Fruit fly (Drosophila melanogaster) whole organism, prepupa: ENCODE results near the gene RhoU.

Experiments
- Blimp-1 ChIP-seq: fragments of 200-800 bp; sonication (Bioruptor generic); optimal IDR thresholded peaks from 3 replicates; lab custom pipeline; 2017; ENCODE audit warnings: missing biosample characterization, missing genetic modification characterization, mild to moderate bottlenecking, moderate library complexity, missing genetic modification reagents
- CG10631 ChIP-seq: fragments of 200-800 bp; sonication (Bioruptor generic); optimal IDR thresholded peaks from 2 replicates; lab custom pipeline; 2016; ENCODE audit warnings: missing biosample characterization, missing genetic modification characterization
- CG10669 ChIP-seq: fragments of 200-800 bp; sonication (Bioruptor generic); optimal IDR thresholded peaks from 3 replicates; lab custom pipeline; 2018; ENCODE audit warnings: missing biosample characterization, mild to moderate bottlenecking, missing genetic modification characterization, moderate library complexity
- CG11294 ChIP-seq: fragments of 200-800 bp; sonication (Bioruptor generic); IDR thresholded peaks from 2 replicates; pipeline ENCODE4 v1.3.6; 2022; ENCODE audit warnings: missing biosample characterization, missing genetic modification characterization
- CG11762 ChIP-seq: fragments of 200-800 bp; sonication (Bioruptor generic); optimal IDR thresholded peaks from 3 replicates; lab custom pipeline; 2016; ENCODE audit warnings: missing biosample characterization, missing genetic modification characterization; ENCODE audit not compliant: insufficient read depth
- CG11902 ChIP-seq: fragments of 200-800 bp; sonication (Bioruptor generic); optimal IDR thresholded peaks from 3 replicates; lab custom pipeline; 2016; ENCODE audit warnings: missing biosample characterization, missing genetic modification characterization
- CG15336 ChIP-seq: fragments of 200-800 bp; sonication (Bioruptor generic); IDR thresholded peaks from 2 replicates; pipeline ENCODE4 v1.3.6; 2022; ENCODE audit warnings: missing biosample characterization, missing genetic modification characterization
- CG1621 ChIP-seq: fragments of 200-800 bp; sonication (Bioruptor generic); optimal IDR thresholded peaks from 3 replicates; lab custom pipeline; 2018; ENCODE audit warnings: missing biosample characterization, mild to moderate bottlenecking, missing genetic modification characterization
- CG3032 ChIP-seq: fragments of 200-800 bp; optimal IDR thresholded peaks from 2 replicates; lab custom pipeline; 2019; ENCODE audit warnings: missing biosample characterization, mild to moderate bottlenecking, missing genetic modification characterization, moderate library complexity
- CG31627 ChIP-seq: fragments of 200-800 bp; sonication (Bioruptor generic); optimal IDR thresholded peaks from 3 replicates; lab custom pipeline; 2016; ENCODE audit warnings: missing biosample characterization, missing genetic modification characterization
- CG32006 ChIP-seq: fragments of 200-800 bp; sonication (Bioruptor generic); optimal IDR thresholded peaks from 3 replicates; lab custom pipeline; 2017; ENCODE audit warnings: missing biosample characterization, mild to moderate bottlenecking, missing genetic modification characterization
- CG3919 ChIP-seq: fragments of 200-800 bp; sonication (Bioruptor generic); optimal IDR thresholded peaks from 3 replicates; lab custom pipeline; 2016; ENCODE audit warnings: missing biosample characterization, missing genetic modification characterization
- CG6163 ChIP-seq: fragments of 200-800 bp; sonication (Bioruptor generic); IDR thresholded peaks from 3 replicates; pipeline ENCODE4 v1.3.6; 2022; ENCODE audit warnings: missing biosample characterization, missing genetic modification characterization
- CG6276 ChIP-seq: fragments of 200-800 bp; sonication (Bioruptor generic); optimal IDR thresholded peaks from 2 replicates; lab custom pipeline; 2017; ENCODE audit warnings: missing biosample characterization, mild to moderate bottlenecking, missing genetic modification characterization
- CG6792 ChIP-seq: fragments of 200-800 bp; sonication (Bioruptor generic); optimal IDR thresholded peaks from 3 replicates; lab custom pipeline; 2016; ENCODE audit warnings: missing biosample characterization, missing genetic modification characterization
- CG6808 ChIP-seq: fragments of 200-800 bp; sonication (Bioruptor generic); optimal IDR thresholded peaks from 3 replicates; lab custom pipeline; 2017; ENCODE audit warnings: missing biosample characterization, missing genetic modification characterization, mild to moderate bottlenecking, moderate library complexity, missing genetic modification reagents
- CG6854 ChIP-seq: fragments of 200-800 bp; sonication (Bioruptor generic); optimal IDR thresholded peaks from 2 replicates; lab custom pipeline; 2017; ENCODE audit warnings: missing biosample characterization, mild to moderate bottlenecking, missing genetic modification characterization
- CG7368 ChIP-seq: fragments of 200-800 bp; sonication (Bioruptor generic); optimal IDR thresholded peaks from 3 replicates; lab custom pipeline; 2016; ENCODE audit warnings: missing biosample characterization, missing genetic modification characterization
- CG8119 ChIP-seq: fragments of 200-800 bp; sonication (Bioruptor generic); IDR thresholded peaks from 3 replicates; pipeline ENCODE4 v1.3.6; 2022; ENCODE audit warnings: missing biosample characterization, missing genetic modification characterization
- CG8632 ChIP-seq: fragments of 200-800 bp; sonication (Bioruptor generic); optimal IDR thresholded peaks from 3 replicates; lab custom pipeline; 2016; ENCODE audit warnings: missing biosample characterization, missing genetic modification characterization
- Eip78C ChIP-seq: fragments of 200-800 bp; sonication (Bioruptor generic); peaks from one replicate; lab custom pipeline; 2016; ENCODE audit warnings: missing biosample characterization, missing genetic modification characterization
- Eip93F ChIP-seq: fragments of 200-800 bp; sonication (Bioruptor generic); optimal IDR thresholded peaks from 2 replicates; lab custom pipeline; 2016; ENCODE audit warnings: missing biosample characterization, mild to moderate bottlenecking, missing genetic modification characterization
- Ets21C ChIP-seq: fragments of 200-800 bp; sonication (Bioruptor generic); optimal IDR thresholded peaks from 3 replicates; lab custom pipeline; 2016; ENCODE audit warnings: missing biosample characterization, missing genetic modification characterization
- Ets96B ChIP-seq: fragments of 200-800 bp; optimal IDR thresholded peaks from 2 replicates; lab custom pipeline; 2019; ENCODE audit warnings: missing biosample characterization, mild to moderate bottlenecking, missing genetic modification characterization, moderate library complexity
- Gug ChIP-seq: fragments of 200-800 bp; sonication (Bioruptor generic); IDR thresholded peaks from 2 replicates; pipeline ENCODE4 v1.3.6; 2022; ENCODE audit warnings: missing biosample characterization, missing genetic modification characterization
- Hr39 ChIP-seq: fragments of 200-800 bp; sonication (Bioruptor generic); optimal IDR thresholded peaks from 2 replicates; lab custom pipeline; 2016; ENCODE audit warnings: missing biosample characterization, missing genetic modification characterization
- Hr4 ChIP-seq: fragments of 200-800 bp; sonication (Bioruptor generic); optimal IDR thresholded peaks from 3 replicates; lab custom pipeline; 2016; ENCODE audit warnings: missing biosample characterization, missing genetic modification characterization
- Lpt ChIP-seq: fragments of 200-800 bp; sonication (Bioruptor generic); optimal IDR thresholded peaks from 3 replicates; lab custom pipeline; 2016; ENCODE audit warnings: missing biosample characterization, missing genetic modification characterization
- Met ChIP-seq: fragments of 200-800 bp; sonication (Bioruptor generic); optimal IDR thresholded peaks from 3 replicates; lab custom pipeline; 2016; ENCODE audit warnings: missing biosample characterization, missing genetic modification characterization
- Sox102F ChIP-seq: fragments of 200-800 bp; sonication (Bioruptor generic); optimal IDR thresholded peaks from 2 replicates; lab custom pipeline; 2016; ENCODE audit warnings: missing biosample characterization, mild to moderate bottlenecking, missing genetic modification characterization
- Sox15 ChIP-seq: fragments of 200-800 bp; sonication (Bioruptor generic); optimal IDR thresholded peaks from 3 replicates; lab custom pipeline; 2016; ENCODE audit warnings: missing biosample characterization, missing genetic modification characterization
- achi ChIP-seq: fragments of 200-800 bp; sonication (Bioruptor generic); optimal IDR thresholded peaks from 3 replicates; lab custom pipeline; 2016; ENCODE audit warnings: missing biosample characterization, missing genetic modification characterization
- acj6 ChIP-seq: fragments of 200-800 bp; sonication (Bioruptor generic); optimal IDR thresholded peaks from 3 replicates; lab custom pipeline; 2016; ENCODE audit warnings: missing biosample characterization, missing genetic modification characterization
- dac ChIP-seq: fragments of 200-800 bp; sonication (Bioruptor generic); optimal IDR thresholded peaks from 2 replicates; lab custom pipeline; 2017; ENCODE audit warnings: missing biosample characterization, mild to moderate bottlenecking, missing genetic modification characterization
- dsx ChIP-seq: fragments of 200-800 bp; optimal IDR thresholded peaks from 3 replicates; lab custom pipeline; 2019; ENCODE audit warnings: missing biosample characterization, mild to moderate bottlenecking, missing genetic modification characterization, moderate library complexity; ENCODE audit not compliant: poor library complexity, severe bottlenecking
- eg ChIP-seq: fragments of 200-800 bp; sonication (Bioruptor generic); IDR thresholded peaks from 3 replicates; pipeline ENCODE4 v1.3.6; 2022; ENCODE audit warnings: missing biosample characterization, missing genetic modification characterization
- fd59A ChIP-seq: fragments of 200-800 bp; sonication (Bioruptor generic); optimal IDR thresholded peaks from 2 replicates; lab custom pipeline; 2017; ENCODE audit warnings: missing biosample characterization, mild to moderate bottlenecking, missing genetic modification characterization, missing genetic modification reagents
- fd85E ChIP-seq: fragments of 200-800 bp; sonication (Bioruptor generic); optimal IDR thresholded peaks from 3 replicates; lab custom pipeline; 2016; ENCODE audit warnings: missing biosample characterization, missing genetic modification characterization
- fkh ChIP-seq: fragments of 200-800 bp; sonication (Bioruptor generic); optimal IDR thresholded peaks from 3 replicates; lab custom pipeline; 2017; ENCODE audit warnings: missing biosample characterization, mild to moderate bottlenecking, missing genetic modification characterization, moderate library complexity
- lz ChIP-seq: fragments of 200-800 bp; sonication (Bioruptor generic); optimal IDR thresholded peaks from 3 replicates; lab custom pipeline; 2016; ENCODE audit warnings: missing biosample characterization, missing genetic modification characterization
- net ChIP-seq: fragments of 200-800 bp; sonication (Bioruptor generic); optimal IDR thresholded peaks from 3 replicates; lab custom pipeline; 2016; ENCODE audit warnings: missing biosample characterization, missing genetic modification characterization
- pdm3 ChIP-seq: fragments of 200-800 bp; sonication (Bioruptor generic); optimal IDR thresholded peaks from 3 replicates; lab custom pipeline; 2016; ENCODE audit warnings: missing biosample characterization, missing genetic modification characterization
- salr ChIP-seq, 2 experiments: fragments of 200-800 bp; sonication (Bioruptor generic); optimal IDR thresholded peaks; 3 replicates each; lab custom pipeline; 2016 to 2018; ENCODE audit warnings: missing biosample characterization in 2 of 2, missing genetic modification characterization in 2 of 2, mild to moderate bottlenecking in 1 of 2
- ss ChIP-seq, 2 experiments: fragments of 200-800 bp; sonication (Bioruptor generic); optimal IDR thresholded peaks; 2 replicates in 1 of 2; 3 replicates in 1 of 2; lab custom pipeline; 2017 to 2018; ENCODE audit warnings: mild to moderate bottlenecking in 2 of 2, missing biosample characterization in 2 of 2, missing genetic modification characterization in 2 of 2, moderate library complexity in 1 of 2
- svp ChIP-seq: fragments of 200-800 bp; sonication (Bioruptor generic); peaks from one replicate; lab custom pipeline; 2016; ENCODE audit warnings: missing biosample characterization, missing genetic modification characterization
- topi ChIP-seq: fragments of 200-800 bp; sonication (Bioruptor generic); optimal IDR thresholded peaks from 3 replicates; lab custom pipeline; 2016; ENCODE audit warnings: missing biosample characterization, missing genetic modification characterization
- vri ChIP-seq: fragments of 200-800 bp; sonication (Bioruptor generic); optimal IDR thresholded peaks from 3 replicates; lab custom pipeline; 2016; ENCODE audit warnings: missing biosample characterization, mild to moderate bottlenecking, missing genetic modification characterization

Gene RhoU

dm6 chrX:10053547-10053946 lies 32.8 kb upstream of the RhoU start, which contains the start of gene Yp1:
Yp1 (plus strand) TSS chrX:10053811.
- TF ChIP-seq pdm3 (GFP tag; lab: Kevin White, UChicago): no peak
- no peak for TF ChIP-seq Ets96B (tag; lab: Kevin White, UChicago)
- TF ChIP-seq vri: no peak
- no peak for TF ChIP-seq CG6854
- no peak for TF ChIP-seq CG10669 (GFP tag; lab: Kevin White, UChicago)
- TF ChIP-seq CG6808 (GFP tag; lab: Kevin White, UChicago): no peak
- TF ChIP-seq CG3919 (GFP tag; lab: Kevin White, UChicago): no peak

dm6 chrX:10057964-10058363 lies 28.4 kb upstream of the RhoU start:
- TF ChIP-seq Eip93F (GFP tag; lab: Kevin White, UChicago) (no peak), pdm3 (GFP tag; lab: Kevin White, UChicago) (no peak), eg (peak; percentile 67), Sox15 (GFP tag; lab: Kevin White, UChicago) (no peak), Met (GFP tag; lab: Kevin White, UChicago) (no peak), fd59A (GFP tag; lab: Kevin White, UChicago) (no peak), CG6276 (GFP tag; lab: Kevin White, UChicago) (no peak), ss (GFP tag; optimal IDR thresholded peaks at IDR 0.05; lab: Kevin White, UChicago) (no peak), CG31627 (GFP tag; lab: Kevin White, UChicago) (no peak), dac (GFP tag; lab: Kevin White, UChicago) (no peak), net (GFP tag; lab: Kevin White, UChicago) (no peak), achi (GFP tag; lab: Kevin White, UChicago) (no peak), CG6808 (GFP tag; lab: Kevin White, UChicago) (no peak), lz (GFP tag; lab: Kevin White, UChicago) (no peak), CG3919 (GFP tag; lab: Kevin White, UChicago) (no peak), fkh (GFP tag; lab: Kevin White, UChicago) (no peak), topi (GFP tag; lab: Kevin White, UChicago) (no peak), Ets21C (no peak), Ets96B (tag; lab: Kevin White, UChicago) (no peak), CG15336 (GFP tag; lab: Robert Waterston, UW) (peak; percentile 46; the same call in 1 of the 2 replicates), CG1621 (no peak), CG7368 (GFP tag; lab: Kevin White, UChicago) (no peak), CG32006 (GFP tag; lab: Kevin White, UChicago) (no peak), Lpt (no peak), Hr39 (GFP tag; lab: Kevin White, UChicago) (no peak), CG11294 (GFP tag; lab: Robert Waterston, UW) (no peak), CG10669 (GFP tag; lab: Kevin White, UChicago) (no peak), CG10631 (GFP tag; lab: Kevin White, UChicago) (no peak), CG8119 (0 out of 3 replicates have a peak, but pooled peaks have one; percentile 29), Hr4 (GFP tag; lab: Kevin White, UChicago) (no peak), Blimp-1 (no peak), salr (GFP tag; optimal IDR thresholded peaks at IDR 0.05; lab: Kevin White, UChicago) (no peak), Sox102F (GFP tag; lab: Kevin White, UChicago) (no peak), CG6792 (GFP tag; lab: Kevin White, UChicago) (no peak), CG11902 (no peak), dsx (GFP tag; lab: Kevin White, UChicago) (no peak), Eip78C (GFP tag; lab: Kevin White, UChicago) (peak; percentile 25), svp (GFP tag; lab: Kevin White, UChicago) (no peak), CG3032 (no peak), fd85E (no peak), CG8632 (GFP tag; lab: Kevin White, UChicago) (no peak), acj6 (GFP tag; lab: Kevin White, UChicago) (no peak), CG6163 (GFP tag; lab: Robert Waterston, UW) (peak; percentile 21; the same call in 1 of the 3 replicates), CG11762 (GFP tag; lab: Kevin White, UChicago) (no peak), Gug (no peak)
